Worm (Caenorhabditis elegans): Measurements from ENCODE around the gene R10E9.3.

The R10E9.3 gene

DNA sequence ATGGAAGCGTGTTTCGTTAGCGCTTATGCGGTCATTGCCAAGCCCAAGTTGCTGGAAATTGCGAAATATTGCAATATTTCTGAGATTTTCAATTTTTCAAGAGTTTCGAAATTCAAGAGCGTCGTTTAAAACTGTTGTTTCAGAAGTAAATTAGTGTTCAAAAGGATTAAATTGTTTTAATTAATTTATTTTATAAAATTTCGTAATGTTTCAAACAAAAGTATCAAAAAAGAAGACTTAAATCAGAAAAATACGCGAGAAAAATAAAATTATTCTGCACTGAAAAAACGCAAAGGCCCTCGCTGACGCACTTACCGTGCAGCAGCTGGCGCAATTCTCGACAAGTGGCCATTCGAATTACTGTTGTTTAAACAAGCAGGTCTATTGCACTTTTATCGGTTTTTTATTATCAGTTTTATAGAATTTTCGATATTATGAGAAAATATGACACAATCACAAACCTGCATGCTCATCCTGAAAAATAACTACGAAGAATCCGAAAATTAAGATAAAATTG is 44.1 kb downstream of the R10E9.3 start, which contains the start of gene tif-1A (continued):
- TF ChIP-seq duxl-1 (tag; optimal IDR thresholded peaks at IDR 0.05; ENCODE audit: poor library complexity), result peak; percentile 55
- no peak for TF ChIP-seq F10B5.3 (tag; optimal IDR thresholded peaks at IDR 0.05)
- peak; percentile 40 for TF ChIP-seq nhr-25 (tag; optimal IDR thresholded peaks at IDR 0.05; ENCODE audit: borderline replicate concordance, insufficient read depth)
- no peak for TF ChIP-seq fos-1 (tag; optimal IDR thresholded peaks at IDR 0.05)
- TF ChIP-seq mxl-3 (GFP tag; optimal IDR thresholded peaks at IDR 0.05), result peak; percentile 30
- peak; percentile 80 for TF ChIP-seq lin-38 (GFP tag; IDR thresholded peaks at IDR 0.05)
- TF ChIP-seq vab-7 (GFP tag; IDR thresholded peaks at IDR 0.05), result no peak
- peak; percentile 61 for TF ChIP-seq hmg-1.1 (GFP tag; IDR thresholded peaks at IDR 0.05)
- TF ChIP-seq T26A8.4 (GFP tag; IDR thresholded peaks at IDR 0.05), result peak; percentile 69
- peak; percentile 88 for TF ChIP-seq dmd-6 (GFP tag; IDR thresholded peaks at IDR 0.05)
- peak; percentile 95 for TF ChIP-seq dve-1 (tag; optimal IDR thresholded peaks at IDR 0.05; ENCODE audit: insufficient read depth)
- no peak for TF ChIP-seq daf-12 (tag; optimal IDR thresholded peaks at IDR 0.05)
- peak; percentile 40; the same call in 1 of the 2 replicates for TF ChIP-seq arid-1 (GFP tag; conservative IDR thresholded peaks at IDR 0.05)
- TF ChIP-seq fkh-10 (GFP tag; optimal IDR thresholded peaks at IDR 0.05), result peak; percentile 26
- peak; percentile 54 for TF ChIP-seq F37D6.2 (tag; optimal IDR thresholded peaks at IDR 0.05)
- peak; percentile 61 for TF ChIP-seq pqm-1 (tag; optimal IDR thresholded peaks at IDR 0.05)
- TF ChIP-seq rbr-2 (tag; optimal IDR thresholded peaks at IDR 0.05), result peak; percentile 82
- TF ChIP-seq hif-1 (tag; optimal IDR thresholded peaks at IDR 0.05), result peak in 1 of 2 experiments; percentile 71
- TF ChIP-seq zag-1 (tag; optimal IDR thresholded peaks at IDR 0.05), result no peak
- peak; percentile 79 for TF ChIP-seq lin-1 (GFP tag; IDR thresholded peaks at IDR 0.05)
- TF ChIP-seq F49E8.2 (tag; optimal IDR thresholded peaks at IDR 0.05; ENCODE audit: borderline replicate concordance), result peak; percentile 15
- no peak for TF ChIP-seq R02D3.7 (tag; optimal IDR thresholded peaks at IDR 0.05)
- peak; percentile 73 for TF ChIP-seq tra-1 (GFP tag; IDR thresholded peaks at IDR 0.05)
- peak in 1 of 2 experiments; percentile 57 for TF ChIP-seq mdl-1 (tag; optimal IDR thresholded peaks at IDR 0.05)
- peak; percentile 92 for TF ChIP-seq hlh-11 (tag; optimal IDR thresholded peaks at IDR 0.05)

DNA sequence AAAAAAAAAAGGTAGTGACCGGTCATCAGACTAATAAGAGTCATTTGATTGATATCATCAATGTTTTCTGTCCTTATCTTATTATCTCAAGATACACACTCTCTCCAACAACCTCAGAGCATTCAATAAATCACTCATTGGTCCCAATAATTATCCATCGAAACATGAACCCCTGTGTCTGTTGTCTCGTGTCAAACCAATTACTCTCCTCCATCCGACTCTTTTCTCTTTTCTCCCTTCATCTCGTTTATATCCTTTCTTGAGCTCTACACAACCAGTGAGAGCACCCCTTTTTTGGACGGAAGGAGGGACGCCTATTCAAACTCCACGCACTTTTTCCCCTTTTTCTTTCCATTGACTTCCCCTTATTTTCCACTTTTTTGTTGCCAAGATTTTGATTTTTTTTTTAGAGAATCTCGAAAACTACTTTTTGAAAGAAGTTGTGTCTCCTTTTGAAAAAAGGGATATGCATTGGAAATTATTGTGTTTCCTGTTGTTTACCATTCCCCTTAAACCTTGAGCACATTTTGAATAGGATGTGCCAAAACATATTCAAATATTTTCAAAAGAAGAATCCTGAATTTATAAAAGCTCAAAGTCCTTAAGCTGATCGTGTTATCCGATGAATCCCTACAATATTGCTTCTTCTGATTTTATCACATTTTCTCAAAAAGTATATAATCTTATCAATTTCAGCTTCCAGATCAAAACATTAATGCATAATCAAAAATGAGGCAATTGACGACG is 45.6 kb downstream of the R10E9.3 start, which contains the start of gene pxd-1:
Gene pxd-1 (plus strand): TSS at position 697 of the 747 bp plus-strand sequence.
- TF ChIP-seq hlh-11 (tag; optimal IDR thresholded peaks at IDR 0.05) (peak; percentile 27), hlh-30 (tag; optimal IDR thresholded peaks at IDR 0.05; ENCODE audit: insufficient read depth) (peak; percentile 54), madf-5 (GFP tag; IDR thresholded peaks at IDR 0.05) (no peak), mdl-1 (tag; optimal IDR thresholded peaks at IDR 0.05) (peak in 1 of 2 experiments; percentile 25), mep-1 (tag; optimal IDR thresholded peaks at IDR 0.05) (peak; percentile 20), nhr-41 (GFP tag; IDR thresholded peaks at IDR 0.05) (no peak), dmd-6 (GFP tag; IDR thresholded peaks at IDR 0.05) (0 out of 2 replicates have a peak, but pooled peaks have one; percentile 23), rbr-2 (tag; optimal IDR thresholded peaks at IDR 0.05) (peak; percentile 25), skn-1 (tag; optimal IDR thresholded peaks at IDR 0.05) (no peak), ctbp-1 (GFP tag; IDR thresholded peaks at IDR 0.05) (peak; percentile 45; the same call in 1 of the 2 replicates), nhr-76 (tag; optimal IDR thresholded peaks at IDR 0.05) (no peak), nhr-11 (tag; optimal IDR thresholded peaks at IDR 0.05) (peak; percentile 52), unc-39 (tag; optimal IDR thresholded peaks at IDR 0.05) (no peak), fkh-10 (GFP tag; optimal IDR thresholded peaks at IDR 0.05) (peak; percentile 75)

DNA sequence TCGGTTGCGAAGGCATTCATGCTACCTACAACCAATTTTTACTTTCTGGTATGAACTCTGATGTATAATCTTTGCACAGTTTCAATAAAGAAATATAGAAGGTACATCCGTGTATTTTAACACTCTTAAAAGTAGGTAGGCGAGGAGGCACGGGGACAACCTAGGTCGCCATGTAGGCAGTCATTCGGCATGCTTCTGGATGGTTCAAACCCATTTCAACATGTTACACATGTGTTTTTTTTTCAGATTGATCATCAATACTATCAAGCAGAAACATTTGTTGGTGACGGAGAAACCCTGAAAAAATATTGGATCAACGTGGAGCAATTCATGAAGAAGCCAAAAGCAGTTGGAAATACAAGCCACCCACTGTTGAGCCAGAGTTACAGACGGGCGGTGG is 47.0 kb downstream of the R10E9.3 start:
- TF ChIP-seq nhr-10 (tag; optimal IDR thresholded peaks at IDR 0.05), result no peak
- TF ChIP-seq unc-62 (GFP tag; optimal IDR thresholded peaks at IDR 0.05 in 1 of 2), result peak in 1 of 2 experiments; percentile 2
- no peak for TF ChIP-seq unc-62 (tag; optimal IDR thresholded peaks at IDR 0.05)

Data from whole organism, L4 larva.